Worm (Caenorhabditis elegans): ENCODE measurements around the gene stn-2.

stn-2 gene

DNA sequence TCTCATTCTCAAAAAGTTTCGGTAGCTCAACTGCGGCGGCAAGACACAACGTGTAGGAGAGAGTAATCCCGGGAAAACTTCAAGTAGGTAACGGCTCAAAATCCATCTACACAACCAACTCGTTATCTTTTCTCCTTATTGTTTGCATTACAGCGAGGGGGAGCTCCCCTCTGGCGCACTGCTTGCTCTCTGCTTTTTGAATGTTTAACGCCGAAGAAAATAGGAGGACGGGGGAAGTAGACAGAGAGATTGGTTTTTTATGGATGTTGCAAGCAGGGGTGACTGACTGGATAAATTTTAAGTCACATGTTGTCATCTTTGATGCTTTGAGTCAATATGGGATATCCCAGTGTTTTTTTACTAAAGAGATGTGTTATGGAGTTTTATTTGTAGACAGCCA, 9.2 kb upstream of the stn-2 start:
- TF ChIP-seq tbp1 (GFP tag; optimal IDR thresholded peaks at IDR 0.05) (no peak), snpc-1.3 (tag; optimal IDR thresholded peaks at IDR 0.05; ENCODE audit: insufficient read depth) (no peak), egl-18 (GFP tag; IDR thresholded peaks at IDR 0.05) (no peak), Y67H2A.10 (GFP tag; conservative IDR thresholded peaks at IDR 0.05) (no peak), nfya-2 (GFP tag; IDR thresholded peaks at IDR 0.05) (no peak), zim-3 (tag; optimal IDR thresholded peaks at IDR 0.05) (no peak), lin-35 (GFP tag; optimal IDR thresholded peaks at IDR 0.05) (no peak), snpc-4 (GFP tag; optimal IDR thresholded peaks at IDR 0.05) (no peak), snpc-4 (tag; optimal IDR thresholded peaks at IDR 0.05) (no peak), Y95B8A.8 (GFP tag; IDR thresholded peaks at IDR 0.05) (no peak), Y79H2A.3 (GFP tag; conservative IDR thresholded peaks at IDR 0.05) (no peak), ceh-100 (GFP tag; IDR thresholded peaks at IDR 0.05) (no peak), B0336.3 (GFP tag; IDR thresholded peaks at IDR 0.05) (no peak), mel-28 (tag; optimal IDR thresholded peaks at IDR 0.05; ENCODE audit: borderline replicate concordance) (no peak), attf-5 (GFP tag; optimal IDR thresholded peaks at IDR 0.05) (no peak), unc-130 (GFP tag; optimal IDR thresholded peaks at IDR 0.05) (no peak), F10E7.11 (tag; optimal IDR thresholded peaks at IDR 0.05) (no peak), F23B12.7 (tag; optimal IDR thresholded peaks at IDR 0.05; ENCODE audit: insufficient read depth) (no peak)

DNA sequence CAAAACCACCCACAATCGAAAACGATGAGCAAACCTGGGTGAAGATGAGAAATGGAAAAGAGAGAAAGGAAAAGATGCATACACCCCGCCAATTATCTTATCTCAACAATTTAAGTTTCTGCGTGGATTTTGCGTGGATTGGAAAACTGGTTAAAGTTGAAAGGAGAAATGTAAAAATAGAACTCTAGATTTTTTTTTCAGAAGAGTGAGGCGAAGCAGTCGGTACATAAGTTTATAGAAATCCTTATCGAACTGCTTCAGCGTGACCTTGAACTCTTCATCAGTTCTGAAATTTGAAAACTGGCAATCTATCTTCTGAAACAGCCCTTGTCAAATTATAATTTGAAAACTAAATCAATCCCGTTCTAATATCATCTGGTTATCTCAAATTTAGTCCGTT, 8.7 kb upstream of the stn-2 start, which contains the start of gene clik-2:
clik-2 (minus strand) TSS at position 101 of the 400 bp plus-strand sequence.
- TF ChIP-seq Y53G8AR.9 (GFP tag; conservative IDR thresholded peaks at IDR 0.05) = no peak
- TF ChIP-seq lin-54 (GFP tag; optimal IDR thresholded peaks at IDR 0.05) = no peak
- TF ChIP-seq nhr-27 (tag; optimal IDR thresholded peaks at IDR 0.05) = no peak
- TF ChIP-seq K12H6.12 (tag; optimal IDR thresholded peaks at IDR 0.05) = no peak
- no peak for TF ChIP-seq zfh-2 (GFP tag; conservative IDR thresholded peaks at IDR 0.05)
- TF ChIP-seq let-526 (GFP tag; IDR thresholded peaks at IDR 0.05) = no peak
- no peak for TF ChIP-seq ceh-58 (GFP tag; IDR thresholded peaks at IDR 0.05)
- no peak for TF ChIP-seq dpff-1 (tag; optimal IDR thresholded peaks at IDR 0.05)
- TF ChIP-seq aptf-3 (GFP tag; IDR thresholded peaks at IDR 0.05) = no peak
- TF ChIP-seq lin-26 (GFP tag; IDR thresholded peaks at IDR 0.05) = no peak
- TF ChIP-seq C17E4.6 (GFP tag; IDR thresholded peaks at IDR 0.05) = no peak
- no peak for TF ChIP-seq snpc-3.4 (tag; optimal IDR thresholded peaks at IDR 0.05)
- TF ChIP-seq B0336.3 (GFP tag; IDR thresholded peaks at IDR 0.05) = no peak
- TF ChIP-seq ztf-25 (GFP tag; IDR thresholded peaks at IDR 0.05) = no peak
- TF ChIP-seq mel-28 (tag; optimal IDR thresholded peaks at IDR 0.05; ENCODE audit: borderline replicate concordance) = no peak
- no peak for TF ChIP-seq lsy-27 (tag; optimal IDR thresholded peaks at IDR 0.05; ENCODE audit: borderline replicate concordance, insufficient read depth)
- TF ChIP-seq mxl-1 (tag; optimal IDR thresholded peaks at IDR 0.05) = no peak
- TF ChIP-seq ekl-4 (GFP tag; IDR thresholded peaks at IDR 0.05) = no peak
- TF ChIP-seq B0019.2 (GFP tag; conservative IDR thresholded peaks at IDR 0.05) = no peak
- no peak for TF ChIP-seq pbrm-1 (GFP tag; IDR thresholded peaks at IDR 0.05)

Data from whole organism, young adult.